Fruit fly (Drosophila melanogaster) whole organism, embryonic: ENCODE data around the gene Kmn1.

Experiments used
- Aef1 ChIP-seq: fragments of 200-800 bp; sonication (Bioruptor generic); IDR thresholded peaks from 3 replicates; pipeline ENCODE4 v1.3.6; 2022; ENCODE audit warnings: missing biosample characterization, missing genetic modification characterization
- CG10431 ChIP-seq: fragments of 200-800 bp; sonication (Bioruptor generic); optimal IDR thresholded peaks from 3 replicates; lab custom pipeline; 2018; ENCODE audit warnings: missing biosample characterization, mild to moderate bottlenecking, missing genetic modification characterization
- CG11085 ChIP-seq: fragments of 200-800 bp; sonication (Bioruptor generic); IDR thresholded peaks from 2 replicates; pipeline ENCODE4 v1.3.6; 2022; ENCODE audit warnings: missing biosample characterization, missing genetic modification characterization
- CG11093 ChIP-seq: fragments of 200-800 bp; sonication (Bioruptor generic); IDR thresholded peaks from 3 replicates; pipeline ENCODE4 v1.3.6; 2022; ENCODE audit warnings: missing biosample characterization, missing genetic modification characterization
- CG1602 ChIP-seq: fragments of 200-800 bp; sonication (Bioruptor generic); optimal IDR thresholded peaks from 3 replicates; lab custom pipeline; 2016; ENCODE audit warnings: missing biosample characterization, missing genetic modification characterization
- CG17186 ChIP-seq: fragments of 200-800 bp; sonication (Bioruptor generic); optimal IDR thresholded peaks from 3 replicates; lab custom pipeline; 2017; ENCODE audit warnings: missing biosample characterization, missing genetic modification reagents, missing genetic modification characterization
- CG7786 ChIP-seq: fragments of 200-800 bp; sonication (Bioruptor generic); optimal IDR thresholded peaks from 2 replicates; lab custom pipeline; 2016; ENCODE audit warnings: missing biosample characterization, missing genetic modification characterization
- dmrt99B ChIP-seq: fragments of 200-800 bp; sonication (Bioruptor generic); optimal IDR thresholded peaks from 2 replicates; lab custom pipeline; 2018; ENCODE audit warnings: missing biosample characterization, mild to moderate bottlenecking, missing genetic modification characterization, moderate library complexity
- fd102C ChIP-seq: fragments of 200-800 bp; sonication (Bioruptor generic); optimal IDR thresholded peaks from 2 replicates; lab custom pipeline; 2018; ENCODE audit warnings: missing biosample characterization, mild to moderate bottlenecking, missing genetic modification characterization, moderate library complexity
- hb ChIP-seq: fragments of 200-800 bp; sonication (Bioruptor generic); IDR thresholded peaks from 3 replicates; pipeline ENCODE4 v1.3.6; 2022; ENCODE audit warnings: missing biosample characterization, missing genetic modification characterization; ENCODE audit not compliant: partially characterized antibody
- inv ChIP-seq: fragments of 200-800 bp; sonication (Bioruptor generic); IDR thresholded peaks from 2 replicates; pipeline ENCODE4 v1.3.6; 2022; ENCODE audit warnings: missing biosample characterization, missing genetic modification characterization; ENCODE audit not compliant: partially characterized antibody

dm6 chrX:11620527-11620926 lies 48.3 kb upstream of the Kmn1 start:
- TF ChIP-seq Aef1 (GFP tag; lab: Robert Waterston, UW) (no peak), inv (GFP tag; lab: Robert Waterston, UW) (no peak), CG11093 (GFP tag; lab: Robert Waterston, UW) (no peak), dmrt99B (tag; lab: Kevin White, UChicago) (no peak), CG7786 (GFP tag; lab: Kevin White, UChicago) (no peak), hb (no peak), CG1602 (GFP tag; lab: Kevin White, UChicago) (no peak), fd102C (GFP tag; lab: Kevin White, UChicago) (no peak), CG17186 (GFP tag; lab: Kevin White, UChicago) (no peak), CG10431 (GFP tag; lab: Kevin White, UChicago) (no peak), CG11085 (GFP tag; lab: Robert Waterston, UW) (no peak)
